Worm (Caenorhabditis elegans) whole organism, late embryonic: ENCODE data around the gene rev-1.

Experiments
- ceh-31 ChIP-seq: sonication (generic microtip); optimal IDR thresholded peaks from 2 replicates; lab custom pipeline; 2016; ENCODE audit warnings: missing genetic modification characterization, missing compliant biosample characterization
- che-1 ChIP-seq: sonication (generic microtip); optimal IDR thresholded peaks from 2 replicates; lab custom pipeline; 2016; ENCODE audit warnings: mild to moderate bottlenecking, missing genetic modification characterization, missing compliant biosample characterization
- elt-2 ChIP-seq: sonication (generic microtip); optimal IDR thresholded peaks from 2 replicates; lab custom pipeline; 2016; ENCODE audit warnings: missing genetic modification reagents, missing genetic modification characterization, missing compliant biosample characterization
- ets-4 ChIP-seq: sonication (generic microtip); optimal IDR thresholded peaks from 2 replicates; lab custom pipeline; 2016; ENCODE audit warnings: missing genetic modification characterization, missing compliant biosample characterization
- nfya-1 ChIP-seq: sonication (generic microtip); optimal IDR thresholded peaks from 2 replicates; lab custom pipeline; 2017; ENCODE audit warnings: missing genetic modification characterization, mild to moderate bottlenecking, missing compliant biosample characterization, antibody characterized with exemption, moderate library complexity
- nhr-232 ChIP-seq: sonication (generic microtip); optimal IDR thresholded peaks from 2 replicates; lab custom pipeline; 2016; ENCODE audit warnings: missing genetic modification characterization, missing compliant biosample characterization

ce11 chrII:7900190-7900672 is at the start of gene rev-1:
- no peak for TF ChIP-seq nhr-232 (tag; lab: Kevin White, UChicago)
- no peak for TF ChIP-seq che-1 (tag; lab: Kevin White, UChicago)
- TF ChIP-seq ceh-31 (tag; lab: Kevin White, UChicago) = no peak
- TF ChIP-seq nfya-1 (tag; lab: Kevin White, UChicago) = no peak
- TF ChIP-seq elt-2 (tag; lab: Kevin White, UChicago) = no peak
- no peak for TF ChIP-seq ets-4 (tag; lab: Kevin White, UChicago)
